Fruit fly (Drosophila melanogaster) whole organism: Measurements from ENCODE around the gene CG15534.
A peak's percentile ranks its signal among the peaks of the same experiment; 100 is the strongest.

ENCODE experiments used
- CG8478 ChIP-seq: fragments of >200 bp; optimal IDR thresholded peaks from 2 replicates; lab custom pipeline; 2018; ENCODE audit warnings: inconsistent platforms
- Dll ChIP-seq: fragments of >200 bp; optimal IDR thresholded peaks from 2 replicates; lab custom pipeline; 2017
- EcR ChIP-seq, 2 experiments: fragments of >200 bp; optimal IDR thresholded peaks; 2 replicates each; lab custom pipeline; 2017; ENCODE audit warnings: missing biosample characterization in 2 of 2, missing genetic modification characterization in 2 of 2, missing genetic modification reagents in 2 of 2
- pan ChIP-seq: fragments of >200 bp; optimal IDR thresholded peaks from 2 replicates; lab custom pipeline; 2017
- psq ChIP-seq: fragments of >200 bp; optimal IDR thresholded peaks from 2 replicates; lab custom pipeline; 2017
- usp ChIP-seq: fragments of >200 bp; optimal IDR thresholded peaks from 2 replicates; lab custom pipeline; 2017; ENCODE audit warnings: missing biosample characterization, missing genetic modification characterization, mixed read lengths

CG15534 gene

DNA sequence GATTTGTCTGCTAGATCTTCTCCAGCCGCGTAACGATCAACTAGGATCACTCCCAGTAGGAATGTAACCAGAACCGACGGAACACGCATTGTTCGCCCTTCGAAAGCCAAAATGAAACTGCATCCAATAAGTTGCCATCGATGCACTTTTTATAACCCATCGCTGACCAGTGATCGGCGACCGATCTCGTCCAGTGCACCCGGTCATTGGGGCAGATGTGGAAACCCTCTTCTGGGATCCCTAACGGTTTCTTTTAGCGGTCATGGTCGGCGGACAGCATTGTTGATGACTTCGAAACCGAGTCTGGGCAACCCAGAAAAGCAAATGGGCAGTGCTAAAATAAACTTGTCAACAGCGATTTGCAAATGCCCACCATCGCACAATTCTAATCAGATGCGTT is 13.1 kb downstream of the CG15534 start, which contains the start of gene Osi23:
Gene Osi23 (minus strand): TSS at position 101 of the 400 bp plus-strand sequence.
- TF ChIP-seq CG8478 (no peak), EcR (GFP tag; optimal IDR thresholded peaks at IDR 0.05; lab: Kevin White, UChicago) (no peak), usp (GFP tag; lab: Kevin White, UChicago) (no peak), psq (lab: Kevin White, UChicago) (no peak), Dll (lab: Kevin White, UChicago) (no peak), pan (lab: Kevin White, UChicago) (no peak)

DNA sequence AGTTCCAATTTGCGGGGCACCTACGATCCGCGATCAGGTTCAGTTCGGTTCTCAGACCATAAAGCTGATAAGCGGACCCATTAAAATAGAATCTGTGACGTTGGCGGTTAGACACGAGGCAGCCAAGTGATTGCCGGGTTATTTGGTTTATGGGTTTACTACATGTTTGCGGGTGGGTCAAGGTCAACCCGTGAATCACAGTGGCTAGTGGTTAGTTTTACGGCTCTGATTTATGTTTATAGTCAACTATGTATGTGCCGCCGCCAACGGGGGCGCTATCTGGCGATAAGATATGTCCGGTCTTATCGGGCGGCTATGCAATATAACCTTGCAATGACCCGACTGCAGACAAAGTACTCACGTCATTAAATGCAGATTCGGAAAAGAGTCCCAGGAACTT is 17.6 kb downstream of the CG15534 start:
- TF ChIP-seq pan (lab: Kevin White, UChicago) = no peak
- TF ChIP-seq CG8478 = no peak
- no peak for TF ChIP-seq EcR (GFP tag; optimal IDR thresholded peaks at IDR 0.05; lab: Kevin White, UChicago)
- TF ChIP-seq psq (lab: Kevin White, UChicago) = no peak

DNA sequence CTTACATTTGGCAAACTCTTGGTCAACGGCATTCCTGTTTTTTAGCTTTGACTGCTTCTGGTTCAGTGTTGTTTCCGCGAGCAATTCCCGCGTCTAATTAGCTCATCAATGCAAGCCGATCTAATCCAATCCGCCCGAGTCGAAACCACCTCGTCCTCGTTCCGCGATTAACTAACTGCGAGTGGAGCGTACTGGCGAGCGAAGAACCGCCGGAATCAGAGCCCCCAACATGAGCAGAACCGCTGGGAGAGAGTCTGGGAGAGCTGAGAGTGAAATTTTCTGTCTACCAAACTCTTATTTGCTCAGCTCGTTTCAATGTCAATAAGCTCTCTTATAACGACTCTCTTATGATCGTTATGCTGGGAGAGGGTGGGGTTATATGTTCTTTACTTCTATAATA is 18.4 kb downstream of the CG15534 start:
- TF ChIP-seq psq (lab: Kevin White, UChicago) (no peak), Dll (lab: Kevin White, UChicago) (peak; percentile 91), usp (GFP tag; lab: Kevin White, UChicago) (no peak), pan (lab: Kevin White, UChicago) (no peak), EcR (GFP tag; optimal IDR thresholded peaks at IDR 0.05; lab: Kevin White, UChicago) (no peak)

DNA sequence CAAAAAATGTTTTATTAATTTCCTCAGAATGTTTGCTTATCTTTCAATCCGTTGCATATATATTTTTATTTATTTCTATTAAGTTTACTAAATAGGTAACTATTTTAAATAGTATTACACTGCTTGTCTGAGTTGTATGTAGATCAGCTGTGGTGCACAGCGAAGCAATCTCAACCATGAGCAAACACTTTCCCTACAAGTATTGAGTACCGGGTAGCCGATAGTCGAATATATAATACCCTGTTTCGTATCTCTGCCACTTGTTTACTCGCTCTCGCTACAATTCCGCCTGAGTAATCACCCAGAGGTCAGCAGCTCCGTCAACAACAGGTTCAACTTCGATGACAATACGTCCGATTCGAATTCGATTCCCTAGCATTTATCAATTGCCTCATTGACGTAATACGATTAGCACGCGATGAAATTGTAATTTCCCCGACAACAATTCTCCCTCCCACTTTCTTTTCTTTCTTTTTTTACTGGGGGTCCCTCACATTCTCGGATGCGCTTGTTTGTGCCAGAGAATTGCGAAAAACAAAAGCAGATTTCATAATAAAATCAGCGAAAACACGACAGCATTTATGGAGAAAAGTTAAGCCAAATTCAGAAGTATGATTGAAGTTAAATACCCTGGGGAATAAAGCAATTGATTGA is 19.0 kb downstream of the CG15534 start:
- TF ChIP-seq usp (GFP tag; lab: Kevin White, UChicago) (no peak), CG8478 (no peak), psq (lab: Kevin White, UChicago) (no peak), Dll (lab: Kevin White, UChicago) (no peak), pan (lab: Kevin White, UChicago) (no peak), EcR (GFP tag; optimal IDR thresholded peaks at IDR 0.05; lab: Kevin White, UChicago) (no peak)

DNA sequence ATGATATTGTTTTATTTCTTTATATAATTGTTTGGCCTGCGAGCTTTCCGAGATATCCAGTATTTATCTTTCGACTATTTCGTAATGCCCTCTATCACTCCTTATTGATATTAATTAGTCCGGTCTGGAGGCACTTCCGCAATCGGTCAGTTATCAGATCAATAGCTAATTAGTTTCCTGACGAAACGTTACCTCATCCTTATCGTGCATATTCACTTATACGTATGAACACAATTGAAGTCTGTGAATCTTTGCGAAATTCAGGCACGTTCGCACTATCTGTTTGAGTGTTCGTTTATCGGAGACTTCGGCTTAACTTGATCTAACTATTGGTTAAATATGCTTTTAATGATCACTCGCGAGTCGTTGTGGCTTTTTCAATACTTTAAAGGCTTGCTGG is 21.4 kb downstream of the CG15534 start:
- no peak for TF ChIP-seq EcR (GFP tag; optimal IDR thresholded peaks at IDR 0.05; lab: Kevin White, UChicago)
- no peak for TF ChIP-seq psq (lab: Kevin White, UChicago)
- no peak for TF ChIP-seq usp (GFP tag; lab: Kevin White, UChicago)
- TF ChIP-seq Dll (lab: Kevin White, UChicago) = no peak
- no peak for TF ChIP-seq pan (lab: Kevin White, UChicago)
- TF ChIP-seq CG8478 = no peak

- TF ChIP-seq usp (GFP tag; lab: Kevin White, UChicago) = no peak
Observed at dm6 chr3R:30454442-30454841, 22.6 kb downstream of the CG15534 start.

- no peak for TF ChIP-seq Dll (lab: Kevin White, UChicago)
Observed at dm6 chr3R:30455817-30456544, 24.1 kb downstream of the CG15534 start, which contains the start of gene aralar1. aralar1 (minus strand) TSS chr3R:30455867.

dm6 chr3R:30459066-30459935 is 27.4 kb downstream of the CG15534 start, which contains the start of the genes CG2224 and CDase:
CG2224 (minus strand) TSS chr3R:30459300.
CDase (plus strand) TSS chr3R:30459521.
- TF ChIP-seq pan (lab: Kevin White, UChicago) (no peak), usp (GFP tag; lab: Kevin White, UChicago) (no peak), Dll (lab: Kevin White, UChicago) (no peak), psq (lab: Kevin White, UChicago) (no peak), CG8478 (no peak), EcR (GFP tag; optimal IDR thresholded peaks at IDR 0.05; lab: Kevin White, UChicago) (no peak)

dm6 chr3R:30460187-30460586 is 28.3 kb downstream of the CG15534 start:
- TF ChIP-seq EcR (GFP tag; optimal IDR thresholded peaks at IDR 0.05; lab: Kevin White, UChicago) (no peak), Dll (lab: Kevin White, UChicago) (no peak), pan (lab: Kevin White, UChicago) (no peak), CG8478 (no peak), usp (GFP tag; lab: Kevin White, UChicago) (no peak), psq (lab: Kevin White, UChicago) (no peak)

- TF ChIP-seq psq (lab: Kevin White, UChicago) (no peak), EcR (GFP tag; optimal IDR thresholded peaks at IDR 0.05; lab: Kevin White, UChicago) (no peak), usp (GFP tag; lab: Kevin White, UChicago) (no peak), pan (lab: Kevin White, UChicago) (no peak), Dll (lab: Kevin White, UChicago) (no peak), CG8478 (no peak)
Observed at dm6 chr3R:30461608-30462243, 29.9 kb downstream of the CG15534 start.

- no peak for TF ChIP-seq CG8478
- no peak for TF ChIP-seq Dll (lab: Kevin White, UChicago)
- TF ChIP-seq psq (lab: Kevin White, UChicago) = no peak
- TF ChIP-seq pan (lab: Kevin White, UChicago) = no peak
- TF ChIP-seq usp (GFP tag; lab: Kevin White, UChicago) = no peak
- no peak for TF ChIP-seq EcR (GFP tag; optimal IDR thresholded peaks at IDR 0.05; lab: Kevin White, UChicago)
Observed at dm6 chr3R:30464244-30464643, 32.4 kb downstream of the CG15534 start.
